Worm (Caenorhabditis elegans): ENCODE measurements around the gene phat-6.

Gene phat-6

DNA sequence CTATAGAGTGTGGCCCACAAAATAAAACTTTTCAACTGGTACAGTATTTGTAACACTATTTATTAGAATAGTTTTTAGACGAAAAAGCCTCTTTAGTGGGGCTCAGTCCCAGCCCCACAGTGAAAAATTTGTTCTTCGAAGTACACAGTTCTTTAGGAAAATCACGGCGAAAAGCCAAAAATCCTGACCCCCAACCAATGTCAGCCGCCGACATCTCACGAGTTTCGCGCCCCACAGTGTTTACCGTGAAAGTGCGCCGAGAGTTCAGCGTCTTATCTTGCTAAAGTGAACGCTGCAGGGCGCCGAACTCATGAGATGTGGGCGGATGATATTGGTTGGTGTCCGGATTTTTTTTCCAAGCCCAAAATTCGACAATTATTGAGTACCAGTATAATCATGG, 23.2 kb downstream of the phat-6 start:
- TF ChIP-seq elt-3 (tag; optimal IDR thresholded peaks at IDR 0.05) (no peak), snpc-4 (tag; optimal IDR thresholded peaks at IDR 0.05) (peak; percentile 77)

ce11 chrX:15168424-15168823, 25.8 kb downstream of the phat-6 start, which contains the start of gene ocr-3:
ocr-3 (plus strand) TSS chrX:15168724.
- TF ChIP-seq nhr-12 (tag; optimal IDR thresholded peaks at IDR 0.05) (no peak), daf-12 (tag; optimal IDR thresholded peaks at IDR 0.05) (no peak), jun-1 (tag; optimal IDR thresholded peaks at IDR 0.05) (no peak), skn-1 (tag; optimal IDR thresholded peaks at IDR 0.05) (no peak), fos-1 (tag; optimal IDR thresholded peaks at IDR 0.05) (no peak), pqm-1 (tag; optimal IDR thresholded peaks at IDR 0.05) (no peak)

DNA sequence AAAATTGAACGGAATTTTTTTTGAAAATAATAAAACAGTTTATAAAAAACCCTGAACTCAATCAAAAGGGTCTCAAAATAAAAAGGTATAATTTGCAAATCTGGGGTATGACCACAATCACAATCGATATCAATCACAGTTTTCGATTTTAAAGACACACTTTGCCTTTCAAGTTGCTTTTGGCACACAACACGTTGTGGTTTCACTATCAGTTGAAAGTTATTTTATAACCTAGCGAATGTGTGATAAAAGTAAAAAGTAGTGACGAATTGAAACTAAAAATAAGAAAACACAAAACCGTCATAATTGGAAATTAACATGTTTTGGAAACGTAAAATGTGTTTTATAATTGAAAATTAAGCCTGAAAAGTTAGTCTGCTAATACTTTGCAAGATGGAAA, 26.5 kb downstream of the phat-6 start:
- no peak for TF ChIP-seq lin-15B (tag; optimal IDR thresholded peaks at IDR 0.05)
- peak; percentile 82 for TF ChIP-seq pqm-1 (tag; optimal IDR thresholded peaks at IDR 0.05)
- TF ChIP-seq elt-2 (tag; optimal IDR thresholded peaks at IDR 0.05): peak; percentile 75
- no peak for TF ChIP-seq ceh-16 (tag; optimal IDR thresholded peaks at IDR 0.05)

ce11 chrX:15166122-15166521, 28.1 kb downstream of the phat-6 start, which contains the start of gene T10B10.8:
T10B10.8 (minus strand) TSS chrX:15166222.
- TF ChIP-seq nhr-11 (tag; optimal IDR thresholded peaks at IDR 0.05) (no peak), ceh-28 (tag; optimal IDR thresholded peaks at IDR 0.05) (no peak), pha-4 (tag; optimal IDR thresholded peaks at IDR 0.05) (peak; percentile 40), snpc-4 (tag; optimal IDR thresholded peaks at IDR 0.05) (no peak), R02D3.7 (tag; optimal IDR thresholded peaks at IDR 0.05) (no peak), daf-12 (tag; optimal IDR thresholded peaks at IDR 0.05) (no peak)

ce11 chrX:15164108-15164507, 30.1 kb downstream of the phat-6 start, which contains the start of gene T10B10.9:
T10B10.9 (plus strand) TSS chrX:15164408.
- TF ChIP-seq mdl-1 (tag; optimal IDR thresholded peaks at IDR 0.05) (no peak), nhr-43 (tag; optimal IDR thresholded peaks at IDR 0.05; ENCODE audit: poor library complexity, severe bottlenecking) (no peak), R02D3.7 (tag; optimal IDR thresholded peaks at IDR 0.05) (no peak), ceh-82 (tag; optimal IDR thresholded peaks at IDR 0.05) (no peak), mml-1 (tag; optimal IDR thresholded peaks at IDR 0.05) (no peak), nhr-76 (tag; optimal IDR thresholded peaks at IDR 0.05) (no peak), nhr-12 (tag; optimal IDR thresholded peaks at IDR 0.05) (no peak), sea-2 (GFP tag; optimal IDR thresholded peaks at IDR 0.05) (no peak), tbx-2 (tag; optimal IDR thresholded peaks at IDR 0.05) (no peak), pha-4 (tag; optimal IDR thresholded peaks at IDR 0.05) (no peak), fos-1 (tag; optimal IDR thresholded peaks at IDR 0.05) (no peak), ztf-4 (tag; optimal IDR thresholded peaks at IDR 0.05) (no peak), eor-1 (tag; optimal IDR thresholded peaks at IDR 0.05) (no peak), unc-39 (tag; optimal IDR thresholded peaks at IDR 0.05) (no peak), jun-1 (tag; optimal IDR thresholded peaks at IDR 0.05) (no peak)

DNA sequence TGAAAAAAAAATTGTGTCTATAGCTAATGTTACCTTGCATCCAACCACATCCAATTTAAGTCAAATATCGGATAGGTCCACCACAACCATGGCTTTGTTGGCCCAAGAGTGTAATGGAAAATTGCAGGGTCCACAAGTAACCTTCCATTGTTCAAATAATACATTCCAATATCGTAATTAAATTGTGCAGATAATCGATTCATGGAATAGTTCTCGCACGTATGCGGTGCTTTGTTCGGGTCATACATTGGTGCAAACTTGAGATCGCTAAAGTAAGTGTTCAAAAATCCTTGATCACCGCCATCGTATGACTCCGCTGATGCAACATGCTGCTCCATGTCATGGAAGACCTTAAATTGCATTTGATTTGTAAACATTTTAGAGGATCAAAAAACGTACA, 31.1 kb downstream of the phat-6 start:
- no peak for TF ChIP-seq eor-1 (tag; optimal IDR thresholded peaks at IDR 0.05)
- no peak for TF ChIP-seq nhr-67 (tag; optimal IDR thresholded peaks at IDR 0.05)
- no peak for TF ChIP-seq ztf-11 (tag; optimal IDR thresholded peaks at IDR 0.05)
- TF ChIP-seq lin-15B (tag; optimal IDR thresholded peaks at IDR 0.05): no peak
- TF ChIP-seq nhr-43 (tag; optimal IDR thresholded peaks at IDR 0.05; ENCODE audit: poor library complexity, severe bottlenecking): no peak
- TF ChIP-seq fos-1 (tag; optimal IDR thresholded peaks at IDR 0.05): no peak
- no peak for TF ChIP-seq mml-1 (tag; optimal IDR thresholded peaks at IDR 0.05)
- no peak for TF ChIP-seq fkh-10 (GFP tag; optimal IDR thresholded peaks at IDR 0.05)
- no peak for TF ChIP-seq R02D3.7 (tag; optimal IDR thresholded peaks at IDR 0.05)
- no peak for TF ChIP-seq pha-4 (tag; optimal IDR thresholded peaks at IDR 0.05)
- TF ChIP-seq nhr-23 (tag; optimal IDR thresholded peaks at IDR 0.05): no peak
- no peak for TF ChIP-seq nhr-12 (tag; optimal IDR thresholded peaks at IDR 0.05)
- no peak for TF ChIP-seq unc-62 (GFP tag; optimal IDR thresholded peaks at IDR 0.05)
- no peak for TF ChIP-seq ceh-82 (tag; optimal IDR thresholded peaks at IDR 0.05)
- no peak for TF ChIP-seq ztf-4 (tag; optimal IDR thresholded peaks at IDR 0.05)
- TF ChIP-seq egl-27 (tag; optimal IDR thresholded peaks at IDR 0.05): no peak
- TF ChIP-seq elt-2 (tag; optimal IDR thresholded peaks at IDR 0.05): no peak
- no peak for TF ChIP-seq nhr-25 (tag; optimal IDR thresholded peaks at IDR 0.05)

Measured in whole organism, L3 larva.